Fruit fly (Drosophila melanogaster): ENCODE data around the gene Muc12Ea.

Muc12Ea gene

dm6 chrX:14332243-14332642 is 54.7 kb downstream of the Muc12Ea start:
- TF ChIP-seq noc (tag; optimal IDR thresholded peaks at IDR 0.05) = no peak
